Fruit fly (Drosophila melanogaster): ENCODE data around the gene ppk22.

ppk22 gene

DNA sequence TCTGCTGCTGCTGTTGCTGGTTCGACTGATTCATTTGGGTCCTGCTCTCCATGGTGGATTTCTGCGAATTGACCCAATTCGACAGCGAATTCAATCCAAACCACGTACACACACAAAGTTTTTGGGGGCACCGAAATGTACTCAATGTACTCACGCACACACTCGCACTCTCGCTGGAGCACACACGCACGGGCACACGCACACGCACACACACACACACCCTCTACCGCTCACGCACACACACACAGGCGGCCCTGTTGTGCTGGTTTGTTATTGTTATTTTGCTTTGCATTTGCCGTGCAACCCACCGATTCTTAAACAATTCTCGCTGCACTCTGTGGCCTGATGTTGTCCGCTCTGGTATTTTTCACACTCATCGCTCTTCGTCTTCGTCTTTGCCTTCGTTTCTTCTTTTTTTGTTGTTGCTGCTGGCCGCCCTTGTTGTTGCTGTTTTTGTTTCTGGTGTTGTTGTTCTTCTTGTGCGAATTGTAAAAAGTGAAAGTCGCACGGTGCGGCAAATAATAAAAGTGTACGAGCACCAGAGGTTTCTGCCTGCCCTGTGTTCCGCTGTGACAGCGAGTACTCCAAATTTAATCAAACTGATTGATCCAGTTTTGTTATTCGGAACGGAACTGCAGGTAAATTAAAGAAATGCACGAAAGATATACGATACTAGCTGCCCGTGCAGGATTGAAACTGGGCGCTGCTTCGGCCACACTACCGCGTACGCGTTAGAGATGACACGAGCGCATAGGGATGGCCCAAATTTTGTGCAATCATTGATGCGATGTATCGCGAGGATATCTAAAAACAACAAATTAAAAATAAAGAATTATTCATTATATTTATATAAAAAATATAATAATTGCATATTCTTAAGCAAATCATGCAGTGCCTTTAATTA is 16.6 kb upstream of the ppk22 start, which contains the start of gene CG3744:
CG3744 (minus strand) TSS at position 716 of the 904 bp plus-strand sequence.
- TF ChIP-seq CG17801 (GFP tag; optimal IDR thresholded peaks at IDR 0.05; ENCODE audit: partially characterized antibody), result peak; percentile 70

DNA sequence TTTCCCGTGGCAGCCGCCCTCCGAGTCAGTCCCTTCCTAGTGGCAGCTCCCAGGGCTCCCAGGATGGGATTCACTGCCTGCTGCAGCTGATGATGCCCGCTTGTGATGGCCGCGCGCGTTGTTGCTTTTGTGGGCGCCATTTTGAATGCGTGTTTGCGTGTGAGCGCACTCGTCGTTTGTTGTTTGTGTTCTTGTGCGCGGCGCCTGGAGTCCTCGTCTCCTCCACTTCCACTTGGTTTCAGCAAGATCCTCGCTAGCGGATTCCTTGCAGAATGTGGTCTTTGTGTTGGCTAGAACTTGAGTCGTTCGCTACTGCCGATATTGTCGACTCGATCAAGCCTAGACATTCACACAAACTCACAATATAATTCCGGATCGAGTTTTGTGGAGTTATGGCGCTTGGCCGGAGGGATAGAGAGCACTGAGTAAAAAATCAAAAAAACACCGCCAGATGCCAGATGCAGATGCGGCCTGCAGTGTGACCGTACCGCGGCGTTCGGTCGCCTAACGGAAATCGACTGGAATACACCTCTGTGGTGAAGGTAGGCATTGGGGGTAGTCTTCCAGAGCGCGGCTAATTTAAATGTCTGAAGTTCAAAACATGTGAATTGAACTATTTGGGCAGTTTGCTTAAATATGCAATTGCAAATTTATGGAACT is 10.9 kb upstream of the ppk22 start, which contains the start of gene CycB3:
CycB3 (minus strand) TSS at position 428 of the 660 bp plus-strand sequence.
- TF ChIP-seq CG17801 (GFP tag; optimal IDR thresholded peaks at IDR 0.05; ENCODE audit: partially characterized antibody), result peak; percentile 14

DNA sequence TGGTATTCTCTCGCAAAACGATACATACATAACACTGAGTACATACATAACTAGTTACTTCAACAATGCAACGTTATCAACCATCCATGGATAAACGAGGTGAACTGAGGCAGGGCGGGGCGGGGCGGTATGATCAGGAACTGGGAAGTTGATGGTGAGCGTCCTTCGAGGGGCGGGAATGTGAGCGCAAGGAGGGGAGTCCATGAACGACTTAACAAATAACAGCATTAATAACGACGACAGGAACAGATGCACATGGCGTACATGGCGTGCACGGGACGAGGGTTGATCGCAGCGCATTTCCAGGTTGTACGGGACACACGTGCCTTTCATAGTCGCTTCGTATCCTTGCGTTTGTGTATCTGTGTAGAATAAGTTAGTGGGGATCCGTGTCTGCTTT is 8.4 kb upstream of the ppk22 start:
- TF ChIP-seq CG17801 (GFP tag; optimal IDR thresholded peaks at IDR 0.05; ENCODE audit: partially characterized antibody), result no peak

DNA sequence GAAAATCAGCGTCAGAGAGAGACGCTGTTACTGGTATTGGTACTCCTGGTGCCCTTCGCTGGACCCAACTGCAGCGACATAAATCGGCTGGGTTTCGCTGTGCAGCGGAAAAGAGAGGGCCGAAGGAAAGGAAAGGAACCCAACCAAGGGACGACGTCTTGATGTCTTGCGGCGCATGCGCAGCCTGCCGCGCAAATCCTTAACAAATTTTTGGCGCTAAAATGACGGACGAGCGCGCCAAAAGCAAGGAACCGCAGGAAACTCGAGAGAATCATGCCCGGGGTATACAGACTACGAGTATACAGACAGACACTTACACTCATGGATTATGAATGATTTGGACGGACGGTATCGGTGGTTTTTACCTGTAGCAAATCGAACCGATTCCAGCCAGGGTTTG is 7.4 kb upstream of the ppk22 start:
- no peak for TF ChIP-seq CG17801 (GFP tag; optimal IDR thresholded peaks at IDR 0.05; ENCODE audit: partially characterized antibody)

DNA sequence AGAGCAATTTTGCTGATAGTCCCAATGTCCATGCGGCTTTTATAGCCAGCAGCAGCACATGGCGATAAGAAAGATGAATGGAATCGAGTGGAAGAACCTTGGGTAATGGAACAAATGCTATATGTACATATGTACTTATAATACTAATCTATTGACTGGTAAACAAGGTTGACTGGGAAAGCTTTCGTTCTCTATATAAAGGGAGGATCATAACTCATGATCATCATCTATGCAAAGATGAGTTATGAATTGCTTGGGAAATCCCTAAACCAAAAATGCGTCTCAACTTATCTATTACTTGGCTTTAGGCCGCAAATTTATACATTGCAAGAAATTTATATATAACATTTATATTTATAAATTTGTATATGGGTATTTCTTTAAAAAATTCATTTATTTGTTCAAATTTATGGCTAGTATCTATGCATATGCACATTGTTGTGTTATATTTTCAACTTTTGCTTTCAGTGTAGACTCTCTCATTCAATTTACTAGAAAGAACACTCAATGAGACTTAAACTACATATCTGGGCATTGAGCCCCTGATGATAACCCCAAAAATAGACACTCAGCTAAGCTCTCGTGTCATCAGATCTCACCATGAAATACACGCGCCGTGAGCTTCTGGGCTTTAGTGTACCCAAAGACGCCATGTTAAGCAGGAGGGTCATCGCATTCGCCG is 5.3 kb upstream of the ppk22 start, which contains the start of the genes Srg1 and Elal:
Srg1 (minus strand) TSS at position 14 of the 682 bp plus-strand sequence.
Elal (plus strand) TSS at position 632 of the 682 bp plus-strand sequence.
- no peak for TF ChIP-seq CG17801 (GFP tag; optimal IDR thresholded peaks at IDR 0.05; ENCODE audit: partially characterized antibody)

DNA sequence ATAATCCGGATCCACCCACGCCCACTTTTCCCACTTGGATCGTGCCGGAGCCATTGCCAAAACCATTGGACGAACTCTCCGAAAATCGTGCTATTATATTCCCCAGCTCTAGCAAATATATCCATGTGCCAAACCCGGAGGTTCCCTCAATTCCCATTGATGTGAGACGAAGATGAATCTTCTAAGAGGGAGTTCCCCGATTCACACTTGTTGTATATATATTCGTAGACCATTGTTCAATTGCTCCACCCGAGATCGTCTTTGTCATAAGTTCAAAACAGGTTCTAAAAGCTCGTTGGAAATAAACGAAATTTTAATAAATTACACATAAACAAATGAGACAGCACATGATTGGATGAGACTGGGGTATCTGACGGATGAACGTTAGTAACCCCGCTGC is 4.3 kb upstream of the ppk22 start:
- TF ChIP-seq CG17801 (GFP tag; optimal IDR thresholded peaks at IDR 0.05; ENCODE audit: partially characterized antibody), result no peak

DNA sequence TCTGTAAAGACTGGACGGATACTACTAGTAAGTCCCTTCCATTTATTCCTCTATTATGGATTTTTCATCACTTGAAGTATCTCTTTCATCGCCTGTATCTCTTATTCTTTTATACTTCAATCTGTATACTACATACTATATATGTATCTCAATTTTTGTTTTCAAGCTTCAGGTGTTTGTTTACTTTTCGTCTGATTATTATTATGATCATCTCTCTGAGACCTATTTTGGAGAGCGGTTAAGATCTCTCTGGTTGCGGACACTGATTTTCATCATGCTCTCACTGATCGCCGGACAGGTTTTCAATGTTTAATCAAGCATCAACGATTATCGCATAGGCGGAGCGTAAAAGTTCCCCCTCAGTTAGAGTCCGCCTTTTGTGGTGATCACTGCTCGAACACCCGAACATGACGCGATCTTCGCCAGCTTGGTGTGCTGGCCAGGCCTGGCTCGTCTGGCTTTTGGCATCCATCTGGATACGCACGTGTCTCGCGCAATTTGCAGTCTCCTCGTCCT is 3.0 kb upstream of the ppk22 start, which contains the start of gene CG7016:
CG7016 (plus strand) TSS at position 358 of the 516 bp plus-strand sequence.
- no peak for TF ChIP-seq CG17801 (GFP tag; optimal IDR thresholded peaks at IDR 0.05; ENCODE audit: partially characterized antibody)

DNA sequence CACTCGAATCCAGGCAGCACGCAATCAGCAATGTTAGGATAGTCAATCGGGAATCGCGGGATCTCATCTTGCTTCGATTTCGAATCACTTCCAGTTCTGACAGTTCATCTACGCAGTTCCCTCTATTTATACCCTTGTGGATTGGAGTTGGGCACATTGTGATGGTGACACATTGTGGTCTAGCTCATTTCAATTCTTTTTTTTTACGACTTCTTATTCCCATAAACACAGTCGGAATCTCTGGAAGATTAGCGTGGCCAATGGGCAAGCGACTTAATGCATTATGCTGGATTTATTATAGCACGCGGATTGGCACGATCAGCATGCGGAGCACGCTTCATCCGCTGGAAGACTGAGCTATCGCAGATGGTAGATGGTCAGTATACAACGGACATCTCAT is 2.5 kb upstream of the ppk22 start, which contains the start of gene CG13640:
CG13640 (minus strand) TSS at position 101 of the 400 bp plus-strand sequence.
- TF ChIP-seq CG17801 (GFP tag; optimal IDR thresholded peaks at IDR 0.05; ENCODE audit: partially characterized antibody), result no peak

DNA sequence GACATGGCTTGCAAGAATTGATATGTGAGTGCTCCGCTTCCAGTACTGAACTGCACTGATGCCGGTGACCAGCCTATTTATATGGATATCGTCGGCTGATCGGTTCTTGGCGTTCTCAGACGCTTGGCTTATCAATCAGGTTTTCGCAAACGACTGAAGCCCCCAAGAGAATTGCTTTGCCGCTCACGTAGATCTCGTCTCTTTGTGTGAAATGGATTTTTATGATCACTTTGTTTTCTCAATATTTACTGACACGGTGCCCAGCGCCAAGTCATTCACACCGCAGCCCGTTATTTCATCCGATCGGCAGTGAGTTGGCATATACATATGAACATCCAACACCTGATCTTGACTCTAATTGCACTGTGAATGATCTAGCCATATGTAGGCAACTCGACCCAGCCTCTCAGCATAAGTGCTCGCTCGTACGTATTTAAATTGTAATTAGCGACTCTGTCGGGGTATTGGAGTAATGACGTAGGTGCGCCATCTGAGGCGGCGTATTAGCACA is 770 bp upstream of the ppk22 start, which contains the start of gene CG13639:
CG13639 (minus strand) TSS at position 51 of the 511 bp plus-strand sequence.
- no peak for TF ChIP-seq CG17801 (GFP tag; optimal IDR thresholded peaks at IDR 0.05; ENCODE audit: partially characterized antibody)

DNA sequence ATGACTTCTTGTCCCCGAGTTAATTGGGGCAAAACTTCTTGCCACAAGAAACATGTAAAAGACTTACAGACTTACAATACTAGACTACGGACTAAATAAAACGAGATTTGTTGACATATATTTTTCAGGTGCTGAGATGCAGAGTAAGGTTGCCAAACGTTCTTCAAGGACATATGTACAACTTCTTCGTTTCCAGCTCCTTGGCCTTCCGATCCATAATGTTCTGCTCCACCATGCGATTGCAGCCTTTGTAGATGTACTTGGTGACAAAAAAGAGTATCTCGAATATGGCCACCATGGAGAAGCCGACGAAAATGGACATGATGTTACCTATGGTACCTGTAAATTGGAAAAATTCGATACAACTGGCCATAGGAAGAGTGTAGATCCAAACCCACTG is 2.1 kb downstream of the ppk22 start, which contains the start of gene CAH4:
CAH4 (minus strand) TSS at position 101 of the 400 bp plus-strand sequence.
- no peak for TF ChIP-seq CG17801 (GFP tag; optimal IDR thresholded peaks at IDR 0.05; ENCODE audit: partially characterized antibody)

DNA sequence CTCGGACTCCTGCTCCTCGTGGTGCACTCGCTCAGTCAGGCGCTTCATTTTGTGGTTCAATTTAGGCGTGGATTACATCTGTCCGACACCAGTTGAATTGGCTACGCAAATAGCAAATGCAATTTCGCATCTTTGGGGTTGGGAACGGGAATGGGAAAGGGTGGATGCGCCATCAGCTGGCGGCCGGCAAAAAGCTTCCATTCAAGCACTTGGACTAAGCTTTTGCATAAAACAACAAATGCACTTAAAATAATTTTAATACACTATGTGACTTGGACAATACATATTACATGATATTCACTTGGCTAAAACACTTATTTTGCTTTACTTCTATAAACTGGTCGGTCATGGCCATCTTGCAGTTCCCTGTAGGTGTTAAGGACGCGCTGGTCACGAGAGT is 3.5 kb downstream of the ppk22 start, which contains the start of gene HDAC11:
HDAC11 (minus strand) TSS at position 101 of the 400 bp plus-strand sequence.
- TF ChIP-seq CG17801 (GFP tag; optimal IDR thresholded peaks at IDR 0.05; ENCODE audit: partially characterized antibody), result no peak

DNA sequence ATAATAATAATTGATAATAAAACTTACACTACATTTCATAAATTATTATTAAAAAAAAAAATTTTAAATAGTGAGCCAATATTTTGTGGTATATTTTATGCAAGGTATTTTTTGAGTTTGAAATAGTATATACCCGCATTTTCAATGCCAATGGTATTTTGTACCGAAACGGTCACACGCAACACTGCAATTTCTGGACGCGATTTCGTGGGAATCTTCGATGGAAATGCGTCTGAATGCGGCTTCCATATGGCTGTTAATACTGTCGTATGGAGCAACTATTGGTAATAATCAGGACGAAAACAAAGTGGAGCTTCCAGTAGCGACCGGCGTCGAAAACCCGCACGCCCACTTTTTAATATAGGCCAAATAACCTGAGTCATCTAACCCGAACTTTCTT is 8.2 kb downstream of the ppk22 start, which contains the start of gene Nct:
Nct (plus strand) TSS at position 173 of the 400 bp plus-strand sequence.
- peak; percentile 40 for TF ChIP-seq CG17801 (GFP tag; optimal IDR thresholded peaks at IDR 0.05; ENCODE audit: partially characterized antibody)

DNA sequence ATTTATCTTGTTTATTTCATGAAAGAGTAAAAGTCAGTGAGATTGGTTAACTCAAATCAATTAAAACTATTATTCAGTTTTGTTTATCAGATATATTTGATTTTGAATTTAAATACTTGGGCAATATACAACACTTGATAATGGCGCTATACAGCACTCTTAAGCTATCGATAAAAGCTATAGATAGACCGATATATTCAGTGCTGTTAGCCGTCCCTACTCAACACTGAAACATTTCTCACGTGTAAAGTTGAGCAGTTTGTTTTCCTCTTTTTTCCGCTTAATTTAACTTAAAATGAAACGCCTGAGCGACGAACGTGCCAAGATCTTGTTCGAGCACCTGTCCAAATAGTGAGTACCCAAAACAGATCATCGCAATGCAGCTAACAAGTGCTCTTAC is 9.2 kb downstream of the ppk22 start, which contains the start of gene CG7006:
CG7006 (plus strand) TSS at position 208 of the 400 bp plus-strand sequence.
- TF ChIP-seq CG17801 (GFP tag; optimal IDR thresholded peaks at IDR 0.05; ENCODE audit: partially characterized antibody), result peak; percentile 74

All from ovary, adult (tissue).